Fruit fly (Drosophila melanogaster) whole organism, adult: ENCODE data around the gene sav.

Experiments used
- CG33017 ChIP-seq: fragments of 200-800 bp; sonication (Bioruptor generic); optimal IDR thresholded peaks from 2 replicates; lab custom pipeline; 2018; ENCODE audit warnings: missing biosample characterization, mild to moderate bottlenecking, missing genetic modification characterization, moderate library complexity
- Clk ChIP-seq: fragments of 200-800 bp; sonication (Bioruptor generic); optimal IDR thresholded peaks from 2 replicates; lab custom pipeline; 2017; ENCODE audit warnings: missing biosample characterization, missing genetic modification characterization
- Crg-1 ChIP-seq: fragments of 200-800 bp; sonication (Bioruptor generic); optimal IDR thresholded peaks from 2 replicates; lab custom pipeline; 2016; ENCODE audit warnings: missing biosample characterization, missing genetic modification characterization
- Mnt ChIP-seq: fragments of 200-800 bp; sonication (Bioruptor generic); optimal IDR thresholded peaks from 2 replicates; lab custom pipeline; 2016; ENCODE audit warnings: missing biosample characterization, mild to moderate bottlenecking, missing genetic modification characterization
- cnc ChIP-seq, 2 experiments: fragments of >200 bp; optimal IDR thresholded peaks; 2 replicates each; lab custom pipeline; 2017
- pad ChIP-seq: fragments of 200-800 bp; sonication (Bioruptor generic); optimal IDR thresholded peaks from 3 replicates; lab custom pipeline; 2017; ENCODE audit warnings: missing biosample characterization, missing genetic modification characterization, mild to moderate bottlenecking, moderate library complexity, missing genetic modification reagents

dm6 chr3R:23057390-23057789 is 3.7 kb downstream of the sav start:
- TF ChIP-seq Clk (GFP tag; lab: Kevin White, UChicago): no peak
- TF ChIP-seq Mnt (GFP tag; lab: Kevin White, UChicago): no peak
- TF ChIP-seq CG33017 (tag; lab: Kevin White, UChicago): no peak
- no peak for TF ChIP-seq cnc (optimal IDR thresholded peaks at IDR 0.05; lab: Kevin White, UChicago)
- no peak for TF ChIP-seq Crg-1 (GFP tag; lab: Kevin White, UChicago)
- TF ChIP-seq pad (GFP tag; lab: Kevin White, UChicago): no peak
